Fruit fly (Drosophila melanogaster) whole organism, embryonic: ENCODE measurements around the gene janB.
A peak's percentile ranks its signal among the peaks of the same experiment; 100 is the strongest.

Source experiments
- Ada2b ChIP-seq: fragments of 200-800 bp; sonication (Bioruptor generic); IDR thresholded peaks from 2 replicates; pipeline ENCODE4 v1.3.6; 2022; ENCODE audit warnings: missing biosample characterization, missing genetic modification characterization
- Aef1 ChIP-seq: fragments of 200-800 bp; sonication (Bioruptor generic); IDR thresholded peaks from 3 replicates; pipeline ENCODE4 v1.3.6; 2022; ENCODE audit warnings: missing biosample characterization, missing genetic modification characterization
- Antp ChIP-seq: fragments of 200-800 bp; sonication (Bioruptor generic); optimal IDR thresholded peaks from 3 replicates; lab custom pipeline; 2016; ENCODE audit warnings: missing biosample characterization, missing genetic modification characterization
- Asciz ChIP-seq: fragments of 200-800 bp; sonication (Bioruptor generic); optimal IDR thresholded peaks from 2 replicates; lab custom pipeline; 2017; ENCODE audit warnings: missing biosample characterization, mild to moderate bottlenecking, missing genetic modification characterization, missing genetic modification reagents
- Bteb2 ChIP-seq: fragments of 200-800 bp; sonication (Bioruptor generic); optimal IDR thresholded peaks from 2 replicates; lab custom pipeline; 2016; ENCODE audit warnings: missing biosample characterization, missing genetic modification characterization
- CG10979 ChIP-seq: fragments of 200-800 bp; sonication (Bioruptor generic); optimal IDR thresholded peaks from 2 replicates; lab custom pipeline; 2018; ENCODE audit warnings: missing biosample characterization, mild to moderate bottlenecking, missing genetic modification characterization, moderate library complexity
- CG11085 ChIP-seq: fragments of 200-800 bp; sonication (Bioruptor generic); IDR thresholded peaks from 2 replicates; pipeline ENCODE4 v1.3.6; 2022; ENCODE audit warnings: missing biosample characterization, missing genetic modification characterization
- CG11247 ChIP-seq: fragments of 200-800 bp; sonication (Bioruptor generic); IDR thresholded peaks from 2 replicates; pipeline ENCODE4 v1.3.6; 2022; ENCODE audit warnings: missing biosample characterization, missing genetic modification characterization
- CG1647 ChIP-seq: fragments of 200-800 bp; sonication (Bioruptor generic); optimal IDR thresholded peaks from 3 replicates; lab custom pipeline; 2016; ENCODE audit warnings: missing biosample characterization, missing genetic modification characterization
- CG17186 ChIP-seq: fragments of 200-800 bp; sonication (Bioruptor generic); optimal IDR thresholded peaks from 3 replicates; lab custom pipeline; 2017; ENCODE audit warnings: missing biosample characterization, missing genetic modification reagents, missing genetic modification characterization
- CG17802 ChIP-seq: fragments of 200-800 bp; sonication (Bioruptor generic); optimal IDR thresholded peaks from 2 replicates; lab custom pipeline; 2018; ENCODE audit warnings: missing biosample characterization, mild to moderate bottlenecking, missing genetic modification characterization, moderate library complexity
- CG18476 ChIP-seq: fragments of 200-800 bp; sonication (Bioruptor generic); optimal IDR thresholded peaks from 2 replicates; lab custom pipeline; 2016; ENCODE audit warnings: missing biosample characterization, mild to moderate bottlenecking, missing genetic modification characterization
- CG18764 ChIP-seq: fragments of 200-800 bp; sonication (Bioruptor generic); optimal IDR thresholded peaks from 3 replicates; lab custom pipeline; 2016; ENCODE audit warnings: missing biosample characterization, missing genetic modification characterization
- CG32772 ChIP-seq: fragments of 200-800 bp; sonication (Bioruptor generic); IDR thresholded peaks from 2 replicates; pipeline ENCODE4 v1.3.6; 2022; ENCODE audit warnings: missing biosample characterization, missing genetic modification characterization
- CG34422 ChIP-seq: fragments of 200-800 bp; sonication (Bioruptor generic); IDR thresholded peaks from 3 replicates; pipeline ENCODE4 v1.3.6; 2022; ENCODE audit warnings: missing biosample characterization, missing genetic modification characterization
- CG42726 ChIP-seq: fragments of 200-800 bp; sonication (Bioruptor generic); IDR thresholded peaks from 2 replicates; pipeline ENCODE4 v1.3.6; 2022; ENCODE audit warnings: missing biosample characterization, missing genetic modification characterization; ENCODE audit not compliant: partially characterized antibody
- CG4282 ChIP-seq: fragments of 200-800 bp; sonication (Bioruptor generic); optimal IDR thresholded peaks from 2 replicates; lab custom pipeline; 2016; ENCODE audit warnings: missing biosample characterization, missing genetic modification characterization
- CG4707 ChIP-seq: fragments of 200-800 bp; sonication (Bioruptor generic); optimal IDR thresholded peaks from 2 replicates; lab custom pipeline; 2018; ENCODE audit warnings: missing biosample characterization, mild to moderate bottlenecking, missing genetic modification characterization, moderate library complexity
- CG5953 ChIP-seq: fragments of 200-800 bp; sonication (Bioruptor generic); IDR thresholded peaks from 2 replicates; pipeline ENCODE4 v1.3.6; 2022; ENCODE audit warnings: missing biosample characterization, missing genetic modification characterization
- CG6175 ChIP-seq: fragments of 200-800 bp; sonication (Bioruptor generic); IDR thresholded peaks from 3 replicates; pipeline ENCODE4 v1.3.6; 2022; ENCODE audit warnings: missing biosample characterization, missing genetic modification characterization
- CrebB ChIP-seq: fragments of 200-800 bp; sonication (Bioruptor generic); optimal IDR thresholded peaks from 3 replicates; lab custom pipeline; 2018; ENCODE audit warnings: missing biosample characterization, mild to moderate bottlenecking, missing genetic modification characterization
- Dfd ChIP-seq, 2 experiments: fragments of >200 bp; optimal IDR thresholded peaks; 2 replicates each; lab custom pipeline; 2017; ENCODE audit warnings: missing biosample characterization in 2 of 2, missing genetic modification characterization in 2 of 2
- Doc3 ChIP-seq: fragments of 200-800 bp; sonication (Bioruptor generic); IDR thresholded peaks from 3 replicates; pipeline ENCODE4 v1.3.6; 2022; ENCODE audit warnings: missing biosample characterization, missing genetic modification characterization; ENCODE audit not compliant: partially characterized antibody
- Gsc ChIP-seq: fragments of 200-800 bp; sonication (Bioruptor generic); IDR thresholded peaks from 2 replicates; pipeline ENCODE4 v1.3.6; 2022; ENCODE audit warnings: missing biosample characterization, missing genetic modification characterization
- HHEX ChIP-seq: fragments of 200-800 bp; sonication (Bioruptor generic); optimal IDR thresholded peaks from 3 replicates; lab custom pipeline; 2017; ENCODE audit warnings: missing biosample characterization, mild to moderate bottlenecking, missing genetic modification characterization, missing genetic modification reagents
- Lhr ChIP-seq: fragments of 200-800 bp; sonication (Bioruptor generic); optimal IDR thresholded peaks from 3 replicates; lab custom pipeline; 2017; ENCODE audit warnings: mild to moderate bottlenecking, missing biosample characterization, missing genetic modification reagents, missing genetic modification characterization
- Nf-YA ChIP-seq: fragments of 200-800 bp; sonication (Bioruptor generic); IDR thresholded peaks from 2 replicates; pipeline ENCODE4 v1.3.6; 2022; ENCODE audit warnings: missing biosample characterization, missing genetic modification characterization
- Pdp1 ChIP-seq, 2 experiments: fragments of 200-800 bp; sonication (Bioruptor generic); optimal IDR thresholded peaks; 3 replicates each; lab custom pipeline; 2016; ENCODE audit warnings: missing biosample characterization in 2 of 2, missing genetic modification characterization in 2 of 2, mild to moderate bottlenecking in 1 of 2, moderate library complexity in 1 of 2
- Rx ChIP-seq: fragments of 200-800 bp; sonication (Bioruptor generic); IDR thresholded peaks from 2 replicates; pipeline ENCODE4 v1.3.6; 2022; ENCODE audit warnings: missing biosample characterization, missing genetic modification characterization
- Sox102F ChIP-seq: fragments of 200-800 bp; sonication (Bioruptor generic); optimal IDR thresholded peaks from 2 replicates; lab custom pipeline; 2018; ENCODE audit warnings: missing biosample characterization, mild to moderate bottlenecking, missing genetic modification characterization, moderate library complexity
- amos ChIP-seq: fragments of 200-800 bp; sonication (Bioruptor generic); IDR thresholded peaks from 2 replicates; pipeline ENCODE4 v1.3.6; 2022; ENCODE audit warnings: missing biosample characterization, missing genetic modification characterization; ENCODE audit not compliant: partially characterized antibody
- crc ChIP-seq: fragments of 200-800 bp; sonication (Bioruptor generic); optimal IDR thresholded peaks from 2 replicates; lab custom pipeline; 2016; ENCODE audit warnings: missing biosample characterization, missing genetic modification characterization
- dan ChIP-seq: fragments of 200-800 bp; sonication (Bioruptor generic); IDR thresholded peaks from 2 replicates; pipeline ENCODE4 v1.3.6; 2022; ENCODE audit warnings: missing biosample characterization, missing genetic modification characterization
- fd3F ChIP-seq: fragments of 200-800 bp; sonication (Bioruptor generic); optimal IDR thresholded peaks from 2 replicates; lab custom pipeline; 2018; ENCODE audit warnings: missing biosample characterization, mild to moderate bottlenecking, missing genetic modification characterization, moderate library complexity
- grn ChIP-seq: fragments of 200-800 bp; sonication (Bioruptor generic); optimal IDR thresholded peaks from 3 replicates; lab custom pipeline; 2017; ENCODE audit warnings: missing biosample characterization, missing genetic modification characterization
- inv ChIP-seq: fragments of 200-800 bp; sonication (Bioruptor generic); IDR thresholded peaks from 2 replicates; pipeline ENCODE4 v1.3.6; 2022; ENCODE audit warnings: missing biosample characterization, missing genetic modification characterization; ENCODE audit not compliant: partially characterized antibody
- lov ChIP-seq, 2 experiments: fragments of 200-800 bp in 1 of 2; fragments of >200 bp in 1 of 2; sonication (Bioruptor generic) in 1 of 2; IDR thresholded peaks in 1 of 2; optimal IDR thresholded peaks in 1 of 2; 2 replicates in 1 of 2; 3 replicates in 1 of 2; pipeline versions ENCODE4 v1.3.6 to Lab custom; 2017 to 2022; ENCODE audit warnings: missing biosample characterization in 1 of 2, missing genetic modification characterization in 1 of 2
- nmo ChIP-seq: fragments of 200-800 bp; sonication (Bioruptor generic); optimal IDR thresholded peaks from 2 replicates; lab custom pipeline; 2018; ENCODE audit warnings: missing biosample characterization, mild to moderate bottlenecking, missing genetic modification characterization, moderate library complexity
- org-1 ChIP-seq: fragments of 200-800 bp; sonication (Bioruptor generic); optimal IDR thresholded peaks from 2 replicates; lab custom pipeline; 2017; ENCODE audit warnings: missing biosample characterization, missing genetic modification characterization
- peb ChIP-seq: fragments of 200-800 bp; sonication (Bioruptor generic); IDR thresholded peaks from 2 replicates; pipeline ENCODE4 v1.3.6; 2022; ENCODE audit warnings: missing biosample characterization, missing genetic modification characterization
- prd ChIP-seq, 3 experiments: fragments of >200 bp in 2 of 3; fragments of 200-800 bp in 1 of 3; sonication (Bioruptor generic) in 1 of 3; optimal IDR thresholded peaks in 2 of 3; IDR thresholded peaks in 1 of 3; 2 replicates in 2 of 3; 3 replicates in 1 of 3; pipeline versions ENCODE4 v1.3.6 to Lab custom; 2017 to 2022; ENCODE audit warnings: missing biosample characterization in 1 of 3, missing genetic modification characterization in 1 of 3
- psq ChIP-seq: fragments of 200-800 bp; sonication (Bioruptor generic); optimal IDR thresholded peaks from 2 replicates; lab custom pipeline; 2017; ENCODE audit warnings: missing biosample characterization, missing genetic modification characterization
- ranshi ChIP-seq: fragments of 200-800 bp; sonication (Bioruptor generic); IDR thresholded peaks from 2 replicates; pipeline ENCODE4 v1.3.6; 2022; ENCODE audit warnings: missing biosample characterization, missing genetic modification characterization
- salm ChIP-seq: fragments of 200-800 bp; sonication (Bioruptor generic); optimal IDR thresholded peaks from 2 replicates; lab custom pipeline; 2018; ENCODE audit warnings: missing biosample characterization, mild to moderate bottlenecking, missing genetic modification characterization
- slou ChIP-seq: fragments of 200-800 bp; sonication (Bioruptor generic); optimal IDR thresholded peaks from 3 replicates; lab custom pipeline; 2016; ENCODE audit warnings: missing biosample characterization, missing genetic modification characterization
- sqz ChIP-seq: fragments of 200-800 bp; sonication (Bioruptor generic); optimal IDR thresholded peaks from 3 replicates; lab custom pipeline; 2018; ENCODE audit warnings: missing biosample characterization, mild to moderate bottlenecking, missing genetic modification characterization
- stc ChIP-seq: fragments of 200-800 bp; sonication (Bioruptor generic); IDR thresholded peaks from 2 replicates; pipeline ENCODE4 v1.3.6; 2022; ENCODE audit warnings: missing biosample characterization, missing genetic modification characterization
- stwl ChIP-seq: fragments of 200-800 bp; sonication (Bioruptor generic); optimal IDR thresholded peaks from 3 replicates; lab custom pipeline; 2018; ENCODE audit warnings: missing biosample characterization, mild to moderate bottlenecking, missing genetic modification characterization, moderate library complexity
- twi ChIP-seq: fragments of 200-800 bp; optimal IDR thresholded peaks from 2 replicates; lab custom pipeline; 2019; ENCODE audit warnings: missing biosample characterization, mild to moderate bottlenecking, missing genetic modification characterization, moderate library complexity
- tx ChIP-seq: fragments of 200-800 bp; sonication (Bioruptor generic); optimal IDR thresholded peaks from 2 replicates; lab custom pipeline; 2016; ENCODE audit warnings: missing biosample characterization, missing genetic modification characterization

janB gene

dm6 chr3R:30022452-30023028 lies 16.0 kb downstream of the janB start, which contains the start of the genes RpS28a and Axn (continued):
- no peak for TF ChIP-seq ranshi (GFP tag; lab: Robert Waterston, UW)
- TF ChIP-seq Aef1 (GFP tag; lab: Robert Waterston, UW), result peak; percentile 16; the same call in 1 of the 3 replicates
- TF ChIP-seq Lhr (GFP tag; lab: Kevin White, UChicago), result peak; percentile 91
- peak; percentile 99 for TF ChIP-seq CG10979 (tag; lab: Kevin White, UChicago)
- TF ChIP-seq CrebB (tag; lab: Kevin White, UChicago), result no peak
- TF ChIP-seq Asciz (GFP tag; lab: Kevin White, UChicago), result no peak
- TF ChIP-seq Dfd (GFP tag; optimal IDR thresholded peaks at IDR 0.05; lab: Kevin White, UChicago), result no peak
- no peak for TF ChIP-seq inv (GFP tag; lab: Robert Waterston, UW)
- no peak for TF ChIP-seq salm (tag; lab: Kevin White, UChicago)
- TF ChIP-seq Rx, result no peak
- no peak for TF ChIP-seq CG32772
- TF ChIP-seq CG4707 (GFP tag; lab: Kevin White, UChicago), result no peak
- TF ChIP-seq org-1, result no peak
- TF ChIP-seq Doc3 (GFP tag; lab: Robert Waterston, UW), result no peak
- no peak for TF ChIP-seq CG18764
- no peak for TF ChIP-seq sqz (GFP tag; lab: Kevin White, UChicago)
- TF ChIP-seq Antp, result no peak
- TF ChIP-seq CG1647 (GFP tag; lab: Kevin White, UChicago), result no peak
- no peak for TF ChIP-seq slou (GFP tag; lab: Kevin White, UChicago)
- TF ChIP-seq Ada2b, result no peak
- TF ChIP-seq Bteb2, result no peak
- TF ChIP-seq stc (GFP tag; lab: Robert Waterston, UW), result no peak
- no peak for TF ChIP-seq crc (GFP tag; lab: Kevin White, UChicago)
- TF ChIP-seq CG17802 (tag; lab: Kevin White, UChicago), result no peak
- TF ChIP-seq lov (optimal IDR thresholded peaks at IDR 0.05; lab: Kevin White, UChicago), result no peak
- no peak for TF ChIP-seq lov (GFP tag; IDR thresholded peaks at IDR 0.05; lab: Robert Waterston, UW)
- peak; percentile 59 for TF ChIP-seq CG42726
- TF ChIP-seq CG4282, result no peak
- TF ChIP-seq Pdp1 (GFP tag; optimal IDR thresholded peaks at IDR 0.05; lab: Kevin White, UChicago), result no peak
- no peak for TF ChIP-seq prd (optimal IDR thresholded peaks at IDR 0.05; lab: Kevin White, UChicago)
- 0 out of 3 replicates have a peak, but pooled peaks have one; percentile 28 for TF ChIP-seq prd (GFP tag; IDR thresholded peaks at IDR 0.05; lab: Robert Waterston, UW)
- no peak for TF ChIP-seq Nf-YA (GFP tag; lab: Robert Waterston, UW)
- TF ChIP-seq dan (GFP tag; lab: Robert Waterston, UW), result no peak
- no peak for TF ChIP-seq fd3F (GFP tag; lab: Kevin White, UChicago)
- no peak; the same call in 2 of the 3 replicates for TF ChIP-seq CG34422 (GFP tag; lab: Robert Waterston, UW)
- TF ChIP-seq nmo, result peak; percentile 19
- TF ChIP-seq HHEX (GFP tag; lab: Kevin White, UChicago), result no peak
- no peak for TF ChIP-seq CG6175
- TF ChIP-seq amos (GFP tag; lab: Robert Waterston, UW), result peak; percentile 65; the same call in 1 of the 2 replicates
- TF ChIP-seq tx, result no peak
- no peak for TF ChIP-seq CG17186
- TF ChIP-seq Sox102F (GFP tag; lab: Kevin White, UChicago), result no peak
- no peak for TF ChIP-seq CG11085 (GFP tag; lab: Robert Waterston, UW)
- TF ChIP-seq psq (GFP tag; lab: Kevin White, UChicago), result no peak
- no peak for TF ChIP-seq CG18476 (GFP tag; lab: Kevin White, UChicago)
- TF ChIP-seq CG11247, result no peak
- TF ChIP-seq stwl (tag; lab: Kevin White, UChicago), result no peak
- TF ChIP-seq grn (GFP tag; lab: Kevin White, UChicago), result no peak
- TF ChIP-seq twi (tag; lab: Kevin White, UChicago), result no peak
- TF ChIP-seq peb, result no peak
- no peak for TF ChIP-seq Gsc (GFP tag; lab: Robert Waterston, UW)
- no peak for TF ChIP-seq CG5953
